Worm (Caenorhabditis elegans) whole organism, L2 larva: ENCODE data around the gene C49H3.4.
"Not testable (repeated sequence)": the region's sequence is repeated elsewhere in the genome, so short reads cannot be mapped to it uniquely, and the experiment has no call there.

Experiments
- C34F6.9 ChIP-seq: fragments of 150-350 bp; optimal IDR thresholded peaks from 2 replicates; lab custom pipeline; 2014; ENCODE audit warnings: missing biosample characterization, missing genetic modification characterization
- F13H6.1 ChIP-seq: sonication (generic microtip); optimal IDR thresholded peaks from 2 replicates; lab custom pipeline; 2016; ENCODE audit warnings: missing genetic modification characterization, missing compliant biosample characterization
- ZK546.5 ChIP-seq: sonication (generic microtip); optimal IDR thresholded peaks from 2 replicates; lab custom pipeline; 2017; ENCODE audit warnings: missing biosample characterization, missing genetic modification characterization
- aly-2 ChIP-seq: fragments of 150-350 bp; optimal IDR thresholded peaks from 2 replicates; lab custom pipeline; 2014; ENCODE audit warnings: missing biosample characterization, missing genetic modification characterization
- blmp-1 ChIP-seq: sonication (generic microtip); optimal IDR thresholded peaks from 2 replicates; lab custom pipeline; 2017; ENCODE audit warnings: missing genetic modification characterization, mild to moderate bottlenecking, missing compliant biosample characterization, antibody characterized with exemption, moderate library complexity; ENCODE audit not compliant: insufficient read depth
- ceh-16 ChIP-seq: fragments of 150-350 bp; optimal IDR thresholded peaks from 2 replicates; lab custom pipeline; 2014; ENCODE audit warnings: missing biosample characterization, missing genetic modification characterization
- ceh-82 ChIP-seq: fragments of 150-350 bp; optimal IDR thresholded peaks from 2 replicates; lab custom pipeline; 2014; ENCODE audit warnings: missing biosample characterization, missing genetic modification characterization
- crh-2 ChIP-seq: sonication (generic microtip); optimal IDR thresholded peaks from 2 replicates; lab custom pipeline; 2017; ENCODE audit warnings: missing biosample characterization, missing genetic modification characterization
- egl-27 ChIP-seq: sonication (generic microtip); optimal IDR thresholded peaks from 3 replicates; lab custom pipeline; 2017; ENCODE audit warnings: missing biosample characterization, missing genetic modification reagents, missing genetic modification characterization
- elt-1 ChIP-seq: fragments of 150-350 bp; optimal IDR thresholded peaks from 2 replicates; lab custom pipeline; 2014; ENCODE audit warnings: missing biosample characterization, missing genetic modification characterization
- elt-3 ChIP-seq: sonication (generic microtip); optimal IDR thresholded peaks from 2 replicates; lab custom pipeline; 2017; ENCODE audit warnings: missing biosample characterization, missing genetic modification characterization
- fos-1 ChIP-seq: fragments of 150-350 bp; optimal IDR thresholded peaks from 2 replicates; lab custom pipeline; 2014; ENCODE audit warnings: missing biosample characterization, missing genetic modification characterization
- gmeb-1 ChIP-seq: fragments of 150-350 bp; optimal IDR thresholded peaks from 2 replicates; lab custom pipeline; 2014; ENCODE audit warnings: missing biosample characterization, missing genetic modification characterization
- lin-13 ChIP-seq: fragments of 150-350 bp; optimal IDR thresholded peaks from 2 replicates; lab custom pipeline; 2014; ENCODE audit warnings: missing biosample characterization, missing genetic modification reagents, missing genetic modification characterization
- lsy-2 ChIP-seq, 2 experiments: fragments of 150-350 bp in 1 of 2; sonication (generic microtip) in 1 of 2; optimal IDR thresholded peaks; 2 replicates each; lab custom pipeline; 2014 to 2017; ENCODE audit warnings: missing biosample characterization in 2 of 2, missing genetic modification characterization in 2 of 2
- mab-5 ChIP-seq: fragments of 150-350 bp; optimal IDR thresholded peaks from 2 replicates; lab custom pipeline; 2014; ENCODE audit warnings: missing biosample characterization, missing genetic modification characterization
- mbf-1 ChIP-seq: sonication (generic microtip); optimal IDR thresholded peaks from 2 replicates; lab custom pipeline; 2017; ENCODE audit warnings: missing biosample characterization, missing genetic modification characterization
- nhr-10 ChIP-seq: sonication (generic microtip); optimal IDR thresholded peaks from 2 replicates; lab custom pipeline; 2017; ENCODE audit warnings: missing biosample characterization, missing genetic modification characterization
- nhr-11 ChIP-seq: fragments of 150-350 bp; optimal IDR thresholded peaks from 2 replicates; lab custom pipeline; 2014; ENCODE audit warnings: missing biosample characterization, missing genetic modification characterization
- nhr-12 ChIP-seq: fragments of 150-350 bp; optimal IDR thresholded peaks from 2 replicates; lab custom pipeline; 2014; ENCODE audit warnings: missing biosample characterization, missing genetic modification characterization
- nhr-129 ChIP-seq: fragments of 150-350 bp; optimal IDR thresholded peaks from 2 replicates; lab custom pipeline; 2014; ENCODE audit warnings: missing biosample characterization, missing genetic modification characterization
- nhr-21 ChIP-seq: fragments of 150-350 bp; optimal IDR thresholded peaks from 2 replicates; lab custom pipeline; 2014; ENCODE audit warnings: missing biosample characterization, missing genetic modification characterization
- nhr-237 ChIP-seq: fragments of 150-350 bp; optimal IDR thresholded peaks from 2 replicates; lab custom pipeline; 2014; ENCODE audit warnings: missing biosample characterization, missing genetic modification characterization
- nhr-25 ChIP-seq: fragments of 150-350 bp; sonication (generic microtip); optimal IDR thresholded peaks from 3 replicates; lab custom pipeline; 2014; ENCODE audit warnings: missing biosample characterization, missing genetic modification characterization
- peb-1 ChIP-seq: fragments of 150-350 bp; optimal IDR thresholded peaks from 2 replicates; lab custom pipeline; 2014; ENCODE audit warnings: missing biosample characterization, missing genetic modification characterization
- skn-1 ChIP-seq: sonication (generic microtip); optimal IDR thresholded peaks from 2 replicates; lab custom pipeline; 2017; ENCODE audit warnings: missing biosample characterization, missing genetic modification characterization
- sma-3 ChIP-seq: sonication (generic microtip); optimal IDR thresholded peaks from 2 replicates; lab custom pipeline; 2016; ENCODE audit warnings: missing genetic modification reagents, missing genetic modification characterization, missing compliant biosample characterization
- sma-9 ChIP-seq, 2 experiments: fragments of 150-350 bp in 1 of 2; sonication (generic microtip) in 1 of 2; optimal IDR thresholded peaks; 2 replicates each; lab custom pipeline; 2014 to 2016; ENCODE audit warnings: missing genetic modification characterization in 2 of 2, mild to moderate bottlenecking in 1 of 2, missing biosample characterization in 1 of 2, missing compliant biosample characterization in 1 of 2, missing genetic modification reagents in 1 of 2, moderate library complexity in 1 of 2
- snpc-4 ChIP-seq: fragments of 150-350 bp; optimal IDR thresholded peaks from 2 replicates; lab custom pipeline; 2014; ENCODE audit warnings: missing biosample characterization, missing genetic modification characterization
- unc-39 ChIP-seq: fragments of 150-350 bp; optimal IDR thresholded peaks from 2 replicates; lab custom pipeline; 2014; ENCODE audit warnings: missing biosample characterization, missing genetic modification characterization
- unc-55 ChIP-seq: fragments of 150-350 bp; sonication (generic microtip); optimal IDR thresholded peaks from 3 replicates; lab custom pipeline; 2014; ENCODE audit warnings: missing biosample characterization, missing genetic modification reagents, missing genetic modification characterization
- unc-62 ChIP-seq: fragments of 150-350 bp; optimal IDR thresholded peaks from 2 replicates; lab custom pipeline; 2014; ENCODE audit warnings: missing biosample characterization, missing genetic modification reagents, missing genetic modification characterization
- zag-1 ChIP-seq: fragments of 150-350 bp; optimal IDR thresholded peaks from 2 replicates; lab custom pipeline; 2014; ENCODE audit warnings: missing biosample characterization, missing genetic modification characterization
- ztf-11 ChIP-seq: sonication (generic microtip); optimal IDR thresholded peaks from 2 replicates; lab custom pipeline; 2017; ENCODE audit warnings: missing biosample characterization, missing genetic modification characterization

The C49H3.4 gene

DNA sequence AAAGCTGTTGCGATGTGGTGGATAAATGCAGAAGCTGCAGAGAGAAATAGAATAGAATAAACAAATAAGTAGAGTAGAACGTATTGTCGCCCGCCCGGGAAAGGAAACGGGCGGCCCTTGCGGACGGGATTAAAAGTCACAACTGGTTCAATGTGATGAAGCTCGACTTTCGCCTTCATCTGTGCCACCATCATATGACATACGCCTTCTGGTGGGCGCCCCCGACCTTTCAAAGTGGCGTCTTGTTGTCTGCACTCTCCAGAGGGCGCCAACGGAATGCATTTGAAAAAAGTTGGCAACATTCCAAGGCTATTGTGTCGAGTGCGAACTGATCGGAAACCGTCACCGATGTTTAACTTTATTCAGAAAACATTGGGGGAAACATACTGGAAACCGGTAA is 28.2 kb downstream of the C49H3.4 start:
- TF ChIP-seq gmeb-1 (tag; lab: Kevin White, UChicago) (no peak), unc-39 (no peak), nhr-237 (tag; lab: Kevin White, UChicago) (no peak), peb-1 (tag; lab: Kevin White, UChicago) (no peak), nhr-25 (tag; lab: Kevin White, UChicago) (peak; percentile 54), zag-1 (tag; lab: Kevin White, UChicago) (no peak), skn-1 (no peak), unc-55 (no peak), ztf-11 (tag; lab: Kevin White, UChicago) (no peak), crh-2 (tag; lab: Kevin White, UChicago) (no peak), mbf-1 (tag; lab: Kevin White, UChicago) (no peak), blmp-1 (tag; lab: Kevin White, UChicago) (peak; percentile 27), elt-3 (tag; lab: Kevin White, UChicago) (no peak), nhr-129 (tag; lab: Kevin White, UChicago) (peak; percentile 29)

DNA sequence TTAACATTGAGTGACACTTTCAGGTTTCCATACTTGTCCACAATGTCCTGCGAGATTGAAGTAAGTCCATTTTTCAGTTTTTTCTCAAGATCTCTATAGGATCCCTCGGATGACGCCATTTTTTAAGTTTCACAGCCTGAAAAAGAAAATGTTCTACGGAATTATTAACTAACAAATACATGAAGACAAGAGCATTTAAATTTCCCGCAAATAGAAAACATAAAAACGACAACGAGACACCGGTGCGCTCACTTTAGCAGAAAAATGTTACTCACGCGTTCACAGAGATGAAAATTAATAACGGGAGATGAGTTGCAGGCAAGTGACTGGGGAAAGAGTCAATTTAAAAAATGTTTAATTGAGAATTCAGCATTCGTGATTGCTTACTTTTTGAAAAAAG is 31.4 kb downstream of the C49H3.4 start, which contains the start of gene czw-1:
Gene czw-1, minus strand, starts transcription at position 369 of the 400 bp plus-strand sequence.
- TF ChIP-seq ceh-82 = no peak
- TF ChIP-seq nhr-21 (tag; lab: Kevin White, UChicago) = no peak
- TF ChIP-seq gmeb-1 (tag; lab: Kevin White, UChicago) = no peak
- TF ChIP-seq mbf-1 (tag; lab: Kevin White, UChicago) = no peak
- no peak for TF ChIP-seq skn-1
- TF ChIP-seq sma-9 (GFP tag; optimal IDR thresholded peaks at IDR 0.05; lab: Kevin White, UChicago) = no peak
- TF ChIP-seq sma-9 (tag; optimal IDR thresholded peaks at IDR 0.05; lab: Kevin White, UChicago) = no peak
- TF ChIP-seq elt-1 (tag; lab: Kevin White, UChicago) = no peak
- no peak for TF ChIP-seq unc-62 (GFP tag; lab: Kevin White, UChicago)
- no peak for TF ChIP-seq nhr-237 (tag; lab: Kevin White, UChicago)
- TF ChIP-seq mab-5 = no peak
- TF ChIP-seq nhr-10 (tag; lab: Kevin White, UChicago) = no peak
- TF ChIP-seq egl-27 = no peak

DNA sequence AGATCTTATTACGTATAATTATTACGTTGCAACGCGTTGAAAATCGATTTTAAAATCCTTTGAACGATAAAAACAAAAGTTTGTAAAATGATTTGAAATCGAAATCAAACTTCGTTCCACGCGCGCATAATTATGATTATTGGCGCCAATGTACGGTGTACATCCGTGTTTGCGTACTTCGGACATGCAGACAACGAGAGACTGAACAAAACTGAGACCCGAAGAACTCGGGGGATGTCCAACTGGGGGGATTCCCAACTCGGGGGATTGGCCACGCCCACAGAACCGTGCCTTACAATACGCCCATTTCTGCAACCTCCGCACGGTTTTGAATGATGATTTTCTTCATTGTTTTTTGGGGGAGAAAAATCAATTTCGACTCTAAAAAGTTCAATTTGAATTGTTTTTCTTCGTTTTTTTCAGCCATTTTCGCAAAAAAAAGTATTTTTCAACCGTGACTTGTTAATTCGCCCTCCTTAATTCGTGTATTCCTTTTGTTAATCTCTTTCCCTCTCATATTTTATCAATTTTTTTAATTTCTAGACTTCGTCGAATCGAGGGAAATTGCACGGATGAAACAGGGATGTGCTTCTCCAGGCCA is 31.9 kb downstream of the C49H3.4 start, which contains the start of gene F20D12.12:
Gene F20D12.12, plus strand, starts transcription at position 542 of the 601 bp plus-strand sequence.
- TF ChIP-seq gmeb-1 (tag; lab: Kevin White, UChicago) (peak; percentile 32), nhr-129 (tag; lab: Kevin White, UChicago) (peak; percentile 74), zag-1 (tag; lab: Kevin White, UChicago) (peak; percentile 49), C34F6.9 (tag; lab: Kevin White, UChicago) (peak; percentile 72), sma-3 (GFP tag; lab: Kevin White, UChicago) (peak; percentile 68), unc-55 (peak; percentile 55), sma-9 (GFP tag; optimal IDR thresholded peaks at IDR 0.05; lab: Kevin White, UChicago) (peak; percentile 75), F13H6.1 (peak; percentile 68), lsy-2 (tag; optimal IDR thresholded peaks at IDR 0.05; lab: Kevin White, UChicago) (peak; percentile 82 to 96), snpc-4 (tag; lab: Kevin White, UChicago) (peak; percentile 7), nhr-25 (tag; lab: Kevin White, UChicago) (peak; percentile 24), crh-2 (tag; lab: Kevin White, UChicago) (peak; percentile 33), lin-13 (GFP tag; lab: Kevin White, UChicago) (peak; percentile 65)
- not testable (repeated sequence) for TF ChIP-seq sma-9 (tag; optimal IDR thresholded peaks at IDR 0.05; lab: Kevin White, UChicago)
- TF ChIP-seq, all 48 proteins: peak for 13; not testable (repeated sequence) for 35

ce11 chrIV:7948290-7948689 is 33.2 kb downstream of the C49H3.4 start, which contains the start of gene mcm-3AP:
mcm-3AP (plus strand) TSS chrIV:7948672.
- TF ChIP-seq C34F6.9 (tag; lab: Kevin White, UChicago) (peak; percentile 2), unc-55 (peak; percentile 48), F13H6.1 (peak; percentile 8), lsy-2 (tag; optimal IDR thresholded peaks at IDR 0.05; lab: Kevin White, UChicago) (peak in 1 of 2 experiments; percentile 63)
- TF ChIP-seq, all 48 proteins: peak for 4; not testable (repeated sequence) for 44

DNA sequence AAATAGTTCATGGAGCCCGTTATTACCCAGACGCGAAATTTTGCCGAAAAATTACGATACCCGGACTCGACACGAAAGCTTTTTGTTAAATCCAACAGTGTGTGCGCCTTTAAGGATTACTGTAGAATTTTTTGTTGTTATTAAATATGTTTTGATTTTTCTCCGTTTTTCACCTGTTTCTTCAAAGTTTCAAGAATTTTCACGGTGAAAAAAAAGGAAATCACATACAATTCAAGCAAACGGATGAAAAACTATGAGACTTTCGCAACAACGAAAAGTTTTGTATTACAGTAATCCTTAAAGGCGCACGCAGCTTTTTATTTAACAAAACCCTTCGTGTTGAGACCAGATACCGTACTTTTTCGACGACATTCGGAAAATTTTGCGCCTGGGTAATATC is 38.9 kb downstream of the C49H3.4 start:
- TF ChIP-seq ZK546.5 (tag; lab: Kevin White, UChicago) = no peak
- no peak for TF ChIP-seq fos-1
- no peak for TF ChIP-seq blmp-1 (tag; lab: Kevin White, UChicago)
- no peak for TF ChIP-seq C34F6.9 (tag; lab: Kevin White, UChicago)
- no peak for TF ChIP-seq nhr-237 (tag; lab: Kevin White, UChicago)
- no peak for TF ChIP-seq elt-1 (tag; lab: Kevin White, UChicago)
- no peak for TF ChIP-seq lsy-2 (tag; optimal IDR thresholded peaks at IDR 0.05; lab: Kevin White, UChicago)
- no peak for TF ChIP-seq peb-1 (tag; lab: Kevin White, UChicago)
- no peak for TF ChIP-seq aly-2
- no peak for TF ChIP-seq nhr-10 (tag; lab: Kevin White, UChicago)
- no peak for TF ChIP-seq nhr-11
- no peak for TF ChIP-seq ceh-16 (tag; lab: Kevin White, UChicago)
- no peak for TF ChIP-seq sma-3 (GFP tag; lab: Kevin White, UChicago)
- TF ChIP-seq F13H6.1 = no peak
- TF ChIP-seq nhr-12 (tag; lab: Kevin White, UChicago) = no peak
- TF ChIP-seq elt-3 (tag; lab: Kevin White, UChicago) = no peak
- TF ChIP-seq egl-27 = no peak
- TF ChIP-seq unc-62 (GFP tag; lab: Kevin White, UChicago) = no peak
- TF ChIP-seq mbf-1 (tag; lab: Kevin White, UChicago) = no peak
- no peak for TF ChIP-seq snpc-4 (tag; lab: Kevin White, UChicago)
